Fruit fly (Drosophila melanogaster): ENCODE measurements around the gene CG10969.

CG10969 gene

DNA sequence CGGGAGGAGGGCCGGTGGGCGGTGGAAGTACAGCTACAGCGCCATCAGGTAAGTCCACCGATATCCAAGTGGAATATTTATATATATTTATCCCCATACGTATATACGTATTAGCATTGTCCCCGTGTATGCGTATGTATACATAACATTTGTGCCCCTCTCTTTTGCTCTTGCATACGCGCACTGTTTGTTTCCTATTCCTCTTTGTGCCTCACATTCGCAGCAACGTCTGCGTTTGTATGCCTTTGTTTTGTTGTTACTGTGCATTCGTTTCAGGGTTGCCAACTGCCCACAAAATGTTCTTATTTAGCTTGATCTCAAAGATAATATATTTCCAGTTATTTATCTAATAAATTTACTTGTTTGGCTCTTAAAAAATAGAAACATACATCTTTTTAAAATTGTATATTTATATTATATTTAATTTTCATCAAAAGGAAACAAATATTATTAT, 25.4 kb upstream of the CG10969 start (continued):
- TF ChIP-seq CG16815 (GFP tag; optimal IDR thresholded peaks at IDR 0.05) (no peak), CG17385 (GFP tag; optimal IDR thresholded peaks at IDR 0.05) (peak; percentile 65), salm (tag; optimal IDR thresholded peaks at IDR 0.05) (peak; percentile 33), CG6854 (GFP tag; optimal IDR thresholded peaks at IDR 0.05) (peak; percentile 25), HmgZ (tag; optimal IDR thresholded peaks at IDR 0.05) (peak; percentile 35), CG12104 (GFP tag; optimal IDR thresholded peaks at IDR 0.05) (no peak), CG2120 (GFP tag; optimal IDR thresholded peaks at IDR 0.05) (peak; percentile 40), Chrac-16 (GFP tag; optimal IDR thresholded peaks at IDR 0.05) (peak; percentile 22), ttk (GFP tag; IDR thresholded peaks at IDR 0.05) (no peak), CG2678 (tag; optimal IDR thresholded peaks at IDR 0.05) (peak; percentile 63), CoRest (tag; optimal IDR thresholded peaks at IDR 0.05) (peak; percentile 46), lbe (GFP tag; optimal IDR thresholded peaks at IDR 0.05) (peak; percentile 55), Dbx (GFP tag; IDR thresholded peaks at IDR 0.05) (no peak), NC2β (GFP tag; optimal IDR thresholded peaks at IDR 0.05) (no peak), h (optimal IDR thresholded peaks at IDR 0.05) (no peak), gsb-n (tag; optimal IDR thresholded peaks at IDR 0.05) (peak; percentile 50), CG33213 (GFP tag; optimal IDR thresholded peaks at IDR 0.05) (peak; percentile 36), CG12391 (tag; optimal IDR thresholded peaks at IDR 0.05) (peak; percentile 83), YL-1 (GFP tag; optimal IDR thresholded peaks at IDR 0.05) (peak; percentile 80), ci (GFP tag; IDR thresholded peaks at IDR 0.05) (peak; percentile 69; the same call in 2 of the 3 replicates), PHDP (tag; optimal IDR thresholded peaks at IDR 0.05) (peak; percentile 76), CG10462 (GFP tag; optimal IDR thresholded peaks at IDR 0.05) (peak; percentile 34), peb (GFP tag; IDR thresholded peaks at IDR 0.05) (no peak), lola (GFP tag; optimal IDR thresholded peaks at IDR 0.05) (peak in 1 of 3 experiments; percentile 39), CG17359 (tag; optimal IDR thresholded peaks at IDR 0.05) (peak; percentile 67), CG1602 (GFP tag; optimal IDR thresholded peaks at IDR 0.05) (peak; percentile 20), Fer1 (GFP tag; optimal IDR thresholded peaks at IDR 0.05) (peak; percentile 74), CG10366 (GFP tag; IDR thresholded peaks at IDR 0.05) (peak; percentile 45), odd (GFP tag; optimal IDR thresholded peaks at IDR 0.05) (peak; percentile 60), dan (GFP tag; IDR thresholded peaks at IDR 0.05) (no peak), CG6254 (GFP tag; optimal IDR thresholded peaks at IDR 0.05) (peak; percentile 33), CG3995 (GFP tag; optimal IDR thresholded peaks at IDR 0.05) (no peak), inv (GFP tag; IDR thresholded peaks at IDR 0.05; ENCODE audit: partially characterized antibody) (no peak), CG14014 (GFP tag; IDR thresholded peaks at IDR 0.05) (peak; percentile 51; the same call in 1 of the 2 replicates), sc (optimal IDR thresholded peaks at IDR 0.05) (no peak), sc (GFP tag; optimal IDR thresholded peaks at IDR 0.05) (peak; percentile 27), scrt (GFP tag; optimal IDR thresholded peaks at IDR 0.05) (no peak), Meics (GFP tag; optimal IDR thresholded peaks at IDR 0.05) (peak; percentile 58), Awh (GFP tag; IDR thresholded peaks at IDR 0.05) (peak; percentile 27; the same call in 1 of the 2 replicates), E2f1 (GFP tag; IDR thresholded peaks at IDR 0.05) (0 out of 2 replicates have a peak, but pooled peaks have one; percentile 19), tap (tag; optimal IDR thresholded peaks at IDR 0.05) (peak; percentile 69), Dip3 (GFP tag; optimal IDR thresholded peaks at IDR 0.05) (no peak), trem (tag; optimal IDR thresholded peaks at IDR 0.05) (peak; percentile 40), btn (GFP tag; optimal IDR thresholded peaks at IDR 0.05) (no peak), CG10654 (GFP tag; optimal IDR thresholded peaks at IDR 0.05) (peak; percentile 43), amos (GFP tag; IDR thresholded peaks at IDR 0.05; ENCODE audit: partially characterized antibody) (no peak), CG6654 (GFP tag; optimal IDR thresholded peaks at IDR 0.05) (no peak), CG14050 (GFP tag; IDR thresholded peaks at IDR 0.05) (no peak), CG10565 (GFP tag; optimal IDR thresholded peaks at IDR 0.05) (no peak), CG3281 (GFP tag; optimal IDR thresholded peaks at IDR 0.05) (peak; percentile 59), CG3407 (GFP tag; optimal IDR thresholded peaks at IDR 0.05) (peak; percentile 28)
